1 fruit fly cellular context compared by ENCODE assay signal in the genomic region with DNA sequence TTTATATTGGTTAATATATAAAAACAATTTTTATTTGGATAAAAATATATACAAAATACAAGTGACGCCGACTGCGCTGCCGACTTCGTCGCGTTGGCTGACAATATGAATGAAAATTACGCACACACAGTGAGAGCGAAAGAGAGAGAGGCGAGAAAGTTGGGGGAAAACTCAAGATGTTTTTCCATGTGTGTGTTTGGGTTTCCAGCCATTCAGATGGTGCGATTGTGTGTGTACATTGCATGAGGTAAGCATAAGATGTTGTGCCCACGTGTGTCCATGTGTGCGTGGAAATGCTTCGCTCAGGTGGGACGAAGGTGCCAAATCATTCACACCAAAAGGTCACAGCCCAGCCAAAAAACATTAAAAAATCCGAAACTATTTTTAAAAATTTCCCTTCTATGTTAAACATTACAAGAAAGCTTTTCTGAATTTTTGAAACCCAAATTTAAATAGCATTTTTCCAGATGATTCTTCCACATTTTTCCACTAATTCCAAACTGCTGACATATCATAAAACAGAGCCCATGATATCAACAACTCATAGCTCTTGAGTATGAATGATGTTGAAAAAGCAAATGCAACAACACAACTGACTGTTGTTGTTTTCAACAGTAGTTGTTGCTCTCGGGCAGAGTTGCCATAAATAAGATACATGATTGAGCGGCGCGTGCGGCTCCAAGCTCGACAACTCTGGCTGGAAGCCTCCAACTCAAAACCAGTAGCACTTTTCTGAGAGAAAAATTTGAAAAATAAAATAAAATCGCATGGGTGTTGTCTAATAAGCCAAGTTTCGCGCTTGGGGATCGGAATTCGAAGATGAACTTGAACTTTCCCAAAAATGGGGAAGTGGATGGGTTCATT.
TF ChIP-seq lines count a peak whose summit lies in the region.

No protein-coding gene starts in this region.

TF ChIP-seq in whole organism, embryonic, 481 proteins besides CTCF, POLR2A, EP300 and RAD21 (continued from another document and continues in another):
- TF ChIP-seq Sox100B (GFP tag; optimal IDR thresholded peaks at IDR 0.05; lab: Kevin White, UChicago) (no peak), odd (GFP tag; optimal IDR thresholded peaks at IDR 0.05; lab: Kevin White, UChicago) (no peak), CG31224 (GFP tag; IDR thresholded peaks at IDR 0.05; lab: Robert Waterston, UW) (no peak), ranshi (GFP tag; IDR thresholded peaks at IDR 0.05; lab: Robert Waterston, UW) (no peak), Drgx (GFP tag; IDR thresholded peaks at IDR 0.05; lab: Robert Waterston, UW) (peak; percentile 46; the same call in 1 of the 2 replicates), CG18619 (GFP tag; optimal IDR thresholded peaks at IDR 0.05; lab: Kevin White, UChicago) (no peak), Dek (tag; optimal IDR thresholded peaks at IDR 0.05; lab: Kevin White, UChicago) (no peak), CG16779 (GFP tag; IDR thresholded peaks at IDR 0.05; lab: Robert Waterston, UW) (no peak), CG12942 (GFP tag; optimal IDR thresholded peaks at IDR 0.05; lab: Kevin White, UChicago) (no peak), CG9817 (tag; optimal IDR thresholded peaks at IDR 0.05; lab: Kevin White, UChicago) (no peak), Sin3A (optimal IDR thresholded peaks at IDR 0.05; lab: Kevin White, UChicago) (no peak), CrebB (tag; optimal IDR thresholded peaks at IDR 0.05; lab: Kevin White, UChicago) (no peak), unc-4 (GFP tag; IDR thresholded peaks at IDR 0.05; lab: Robert Waterston, UW; ENCODE audit: partially characterized antibody) (no peak), Hr51 (GFP tag; optimal IDR thresholded peaks at IDR 0.05; lab: Kevin White, UChicago) (peak in 1 of 2 experiments; percentile 1), fd64A (GFP tag; optimal IDR thresholded peaks at IDR 0.05; lab: Kevin White, UChicago) (no peak), gsb (GFP tag; IDR thresholded peaks at IDR 0.05; lab: Robert Waterston, UW) (no peak), CG7786 (GFP tag; optimal IDR thresholded peaks at IDR 0.05; lab: Kevin White, UChicago) (no peak), CG1529 (GFP tag; optimal IDR thresholded peaks at IDR 0.05; lab: Kevin White, UChicago) (no peak), CG8924 (tag; optimal IDR thresholded peaks at IDR 0.05; lab: Kevin White, UChicago) (no peak), Meics (GFP tag; optimal IDR thresholded peaks at IDR 0.05; lab: Kevin White, UChicago) (no peak), CG3163 (GFP tag; optimal IDR thresholded peaks at IDR 0.05; lab: Kevin White, UChicago) (no peak), tin (GFP tag; optimal IDR thresholded peaks at IDR 0.05; lab: Kevin White, UChicago) (no peak), CG10209 (GFP tag; optimal IDR thresholded peaks at IDR 0.05; lab: Kevin White, UChicago) (no peak), Hr39 (optimal IDR thresholded peaks at IDR 0.05; lab: Kevin White, UChicago) (no peak), bbx (GFP tag; IDR thresholded peaks at IDR 0.05; lab: Robert Waterston, UW; ENCODE audit: partially characterized antibody) (no peak), CG17361 (GFP tag; IDR thresholded peaks at IDR 0.05; lab: Robert Waterston, UW) (no peak; the same call in 2 of the 3 replicates), PHDP (tag; optimal IDR thresholded peaks at IDR 0.05; lab: Kevin White, UChicago) (no peak), CG3838 (GFP tag; optimal IDR thresholded peaks at IDR 0.05; lab: Kevin White, UChicago) (no peak), Stat92E (GFP tag; optimal IDR thresholded peaks at IDR 0.05; lab: Kevin White, UChicago) (no peak), CG10543 (GFP tag; optimal IDR thresholded peaks at IDR 0.05; lab: Kevin White, UChicago) (no peak), CG6854 (GFP tag; optimal IDR thresholded peaks at IDR 0.05; lab: Kevin White, UChicago) (no peak), CG4854 (GFP tag; optimal IDR thresholded peaks at IDR 0.05; lab: Kevin White, UChicago) (no peak), sna (GFP tag; IDR thresholded peaks at IDR 0.05; lab: Robert Waterston, UW; ENCODE audit: partially characterized antibody) (no peak), CG1603 (tag; optimal IDR thresholded peaks at IDR 0.05; lab: Kevin White, UChicago) (no peak), Jarid2 (GFP tag; optimal IDR thresholded peaks at IDR 0.05; lab: Kevin White, UChicago) (no peak), NK7.1 (GFP tag; optimal IDR thresholded peaks at IDR 0.05; lab: Kevin White, UChicago) (no peak), MESR4 (GFP tag; optimal IDR thresholded peaks at IDR 0.05; lab: Kevin White, UChicago) (no peak), CG3847 (GFP tag; IDR thresholded peaks at IDR 0.05; lab: Robert Waterston, UW) (no peak), nmo (GFP tag; optimal IDR thresholded peaks at IDR 0.05; lab: Kevin White, UChicago) (peak; percentile 28), disco-r (GFP tag; optimal IDR thresholded peaks at IDR 0.05; lab: Kevin White, UChicago) (no peak), CG17385 (GFP tag; optimal IDR thresholded peaks at IDR 0.05; lab: Kevin White, UChicago) (peak; percentile 14), CG6254 (GFP tag; optimal IDR thresholded peaks at IDR 0.05; lab: Kevin White, UChicago) (no peak), trh (GFP tag; optimal IDR thresholded peaks at IDR 0.05; lab: Kevin White, UChicago) (no peak), grau (tag; optimal IDR thresholded peaks at IDR 0.05; lab: Kevin White, UChicago) (no peak), tx (GFP tag; optimal IDR thresholded peaks at IDR 0.05; lab: Kevin White, UChicago) (no peak), CG12769 (tag; optimal IDR thresholded peaks at IDR 0.05; lab: Kevin White, UChicago) (no peak), CG2678 (tag; optimal IDR thresholded peaks at IDR 0.05; lab: Kevin White, UChicago) (peak; percentile 9), lola (GFP tag; optimal IDR thresholded peaks at IDR 0.05; lab: Kevin White, UChicago) (peak in 1 of 3 experiments; percentile 40), Awh (GFP tag; IDR thresholded peaks at IDR 0.05; lab: Robert Waterston, UW) (no peak), nom (GFP tag; optimal IDR thresholded peaks at IDR 0.05; lab: Kevin White, UChicago) (no peak), CG15696 (tag; optimal IDR thresholded peaks at IDR 0.05; lab: Kevin White, UChicago) (no peak), bowl (GFP tag; IDR thresholded peaks at IDR 0.05; lab: Robert Waterston, UW) (no peak), salm (tag; optimal IDR thresholded peaks at IDR 0.05; lab: Kevin White, UChicago) (no peak), row (GFP tag; IDR thresholded peaks at IDR 0.05; lab: Robert Waterston, UW) (0 out of 3 replicates have a peak, but pooled peaks have one; percentile 26), CG10979 (tag; optimal IDR thresholded peaks at IDR 0.05; lab: Kevin White, UChicago) (no peak), cad (GFP tag; optimal IDR thresholded peaks at IDR 0.05; lab: Kevin White, UChicago) (no peak), BEAF-32 (GFP tag; optimal IDR thresholded peaks at IDR 0.05; lab: Kevin White, UChicago) (no peak), CG32532 (GFP tag; IDR thresholded peaks at IDR 0.05; lab: Robert Waterston, UW) (no peak), CG4328 (GFP tag; optimal IDR thresholded peaks at IDR 0.05; lab: Kevin White, UChicago) (no peak), Ada2b (GFP tag; IDR thresholded peaks at IDR 0.05; lab: Robert Waterston, UW) (no peak), ems (GFP tag; optimal IDR thresholded peaks at IDR 0.05; lab: Kevin White, UChicago) (no peak), CG10654 (GFP tag; optimal IDR thresholded peaks at IDR 0.05; lab: Kevin White, UChicago) (no peak), Lhr (GFP tag; optimal IDR thresholded peaks at IDR 0.05; lab: Kevin White, UChicago) (no peak), Camta (GFP tag; optimal IDR thresholded peaks at IDR 0.05; lab: Kevin White, UChicago) (no peak), Asciz (GFP tag; optimal IDR thresholded peaks at IDR 0.05; lab: Kevin White, UChicago) (no peak), CG7987 (GFP tag; optimal IDR thresholded peaks at IDR 0.05; lab: Kevin White, UChicago) (no peak), gcm2 (GFP tag; optimal IDR thresholded peaks at IDR 0.05; lab: Kevin White, UChicago) (no peak), run (tag; optimal IDR thresholded peaks at IDR 0.05; lab: Kevin White, UChicago) (no peak), hth (optimal IDR thresholded peaks at IDR 0.05; lab: Kevin White, UChicago) (no peak), NC2α (GFP tag; optimal IDR thresholded peaks at IDR 0.05; lab: Kevin White, UChicago) (no peak), Doc2 (GFP tag; IDR thresholded peaks at IDR 0.05; lab: Robert Waterston, UW) (no peak), slp2 (GFP tag; optimal IDR thresholded peaks at IDR 0.05; lab: Kevin White, UChicago) (no peak), tgo (GFP tag; IDR thresholded peaks at IDR 0.05; lab: Robert Waterston, UW) (0 out of 3 replicates have a peak, but pooled peaks have one; percentile 32), sens-2 (GFP tag; IDR thresholded peaks at IDR 0.05; lab: Robert Waterston, UW) (no peak), NC2β (GFP tag; optimal IDR thresholded peaks at IDR 0.05; lab: Kevin White, UChicago) (no peak), CG6683 (GFP tag; optimal IDR thresholded peaks at IDR 0.05; lab: Kevin White, UChicago) (no peak), HLH54F (GFP tag; optimal IDR thresholded peaks at IDR 0.05; lab: Kevin White, UChicago) (no peak), Xrp1 (GFP tag; IDR thresholded peaks at IDR 0.05; lab: Robert Waterston, UW) (no peak), Ets65A (GFP tag; lab: Kevin White, UChicago) (no peak), Xbp1 (GFP tag; optimal IDR thresholded peaks at IDR 0.05; lab: Kevin White, UChicago) (peak; percentile 10), CG32772 (GFP tag; IDR thresholded peaks at IDR 0.05; lab: Robert Waterston, UW) (no peak), maf-S (GFP tag; optimal IDR thresholded peaks at IDR 0.05; lab: Kevin White, UChicago) (no peak), Oaz (GFP tag; IDR thresholded peaks at IDR 0.05; lab: Robert Waterston, UW) (no peak), Hr78 (GFP tag; optimal IDR thresholded peaks at IDR 0.05; lab: Kevin White, UChicago) (peak in 1 of 2 experiments; percentile 8), CG9609 (GFP tag; optimal IDR thresholded peaks at IDR 0.05; lab: Kevin White, UChicago) (peak; percentile 0), z (GFP tag; IDR thresholded peaks at IDR 0.05; lab: Robert Waterston, UW) (peak; percentile 66), ash1 (GFP tag; optimal IDR thresholded peaks at IDR 0.05; lab: Kevin White, UChicago) (no peak), H15 (GFP tag; IDR thresholded peaks at IDR 0.05; lab: Robert Waterston, UW) (no peak), CG12155 (GFP tag; optimal IDR thresholded peaks at IDR 0.05; lab: Kevin White, UChicago) (no peak), CG3726 (GFP tag; IDR thresholded peaks at IDR 0.05; lab: Robert Waterston, UW) (no peak), kay (GFP tag; optimal IDR thresholded peaks at IDR 0.05; lab: Kevin White, UChicago) (no peak), CG14441 (GFP tag; IDR thresholded peaks at IDR 0.05; lab: Robert Waterston, UW) (0 out of 2 replicates have a peak, but pooled peaks have one; percentile 29), Gsc (GFP tag; IDR thresholded peaks at IDR 0.05; lab: Robert Waterston, UW) (no peak), CG14860 (GFP tag; IDR thresholded peaks at IDR 0.05; lab: Robert Waterston, UW; ENCODE audit: partially characterized antibody) (no peak), bsh (GFP tag; optimal IDR thresholded peaks at IDR 0.05; lab: Kevin White, UChicago) (peak in 1 of 2 experiments; percentile 3), ttk (GFP tag; IDR thresholded peaks at IDR 0.05; lab: Robert Waterston, UW) (no peak), amos (GFP tag; IDR thresholded peaks at IDR 0.05; lab: Robert Waterston, UW; ENCODE audit: partially characterized antibody) (no peak), jing (GFP tag; optimal IDR thresholded peaks at IDR 0.05; lab: Kevin White, UChicago) (no peak), CG6272 (GFP tag; IDR thresholded peaks at IDR 0.05; lab: Robert Waterston, UW) (no peak), crp (GFP tag; optimal IDR thresholded peaks at IDR 0.05; lab: Kevin White, UChicago) (no peak), CG14050 (GFP tag; IDR thresholded peaks at IDR 0.05; lab: Robert Waterston, UW) (no peak), CG2875 (GFP tag; optimal IDR thresholded peaks at IDR 0.05; lab: Kevin White, UChicago) (no peak), CG2202 (tag; optimal IDR thresholded peaks at IDR 0.05; lab: Kevin White, UChicago) (no peak), CG17568 (GFP tag; optimal IDR thresholded peaks at IDR 0.05; lab: Kevin White, UChicago) (no peak), CG13123 (GFP tag; optimal IDR thresholded peaks at IDR 0.05; lab: Kevin White, UChicago) (no peak), Lpt (GFP tag; optimal IDR thresholded peaks at IDR 0.05; lab: Kevin White, UChicago) (no peak), CG15514 (GFP tag; optimal IDR thresholded peaks at IDR 0.05; lab: Kevin White, UChicago) (no peak), CG18476 (GFP tag; optimal IDR thresholded peaks at IDR 0.05; lab: Kevin White, UChicago) (no peak), CG4617 (GFP tag; optimal IDR thresholded peaks at IDR 0.05; lab: Kevin White, UChicago; ENCODE audit: borderline replicate concordance) (no peak), CG11560 (tag; IDR thresholded peaks at IDR 0.05; lab: Robert Waterston, UW) (no peak), en (GFP tag; optimal IDR thresholded peaks at IDR 0.05; lab: Kevin White, UChicago) (no peak), D (optimal IDR thresholded peaks at IDR 0.05; lab: Kevin White, UChicago) (no peak), D (GFP tag; optimal IDR thresholded peaks at IDR 0.05; lab: Kevin White, UChicago) (no peak), Mad (GFP tag; optimal IDR thresholded peaks at IDR 0.05; lab: Kevin White, UChicago) (no peak), CG8388 (GFP tag; optimal IDR thresholded peaks at IDR 0.05; lab: Kevin White, UChicago) (no peak), vnd (GFP tag; IDR thresholded peaks at IDR 0.05; lab: Robert Waterston, UW; ENCODE audit: partially characterized antibody) (no peak), Hmr (GFP tag; optimal IDR thresholded peaks at IDR 0.05; lab: Kevin White, UChicago) (no peak), CG10366 (GFP tag; IDR thresholded peaks at IDR 0.05; lab: Robert Waterston, UW) (no peak), Aef1 (GFP tag; IDR thresholded peaks at IDR 0.05; lab: Robert Waterston, UW) (0 out of 3 replicates have a peak, but pooled peaks have one; percentile 11), CG12071 (GFP tag; optimal IDR thresholded peaks at IDR 0.05; lab: Kevin White, UChicago) (no peak), inv (GFP tag; IDR thresholded peaks at IDR 0.05; lab: Robert Waterston, UW; ENCODE audit: partially characterized antibody) (no peak), Lim3 (GFP tag; IDR thresholded peaks at IDR 0.05; lab: Robert Waterston, UW) (no peak), CG7963 (GFP tag; IDR thresholded peaks at IDR 0.05; lab: Robert Waterston, UW; ENCODE audit: partially characterized antibody) (no peak), NfI (GFP tag; optimal IDR thresholded peaks at IDR 0.05; lab: Kevin White, UChicago) (no peak), sqz (GFP tag; optimal IDR thresholded peaks at IDR 0.05; lab: Kevin White, UChicago) (no peak), Dbx (GFP tag; IDR thresholded peaks at IDR 0.05; lab: Robert Waterston, UW) (no peak), Chrac-16 (GFP tag; optimal IDR thresholded peaks at IDR 0.05; lab: Kevin White, UChicago) (no peak)
